Worm (Caenorhabditis elegans) whole organism, young adult: ENCODE data around the gene srh-308.

Experiments
- B0261.1 ChIP-seq: sonication (generic microtip); optimal IDR thresholded peaks from 2 replicates; lab custom pipeline; 2016; ENCODE audit warnings: mild to moderate bottlenecking, missing genetic modification characterization, moderate library complexity, missing compliant biosample characterization
- B0336.3 ChIP-seq: fragments of 200-800 bp; sonication (Bioruptor generic); IDR thresholded peaks from 2 replicates; pipeline ENCODE4 v1.3.6; 2022; ENCODE audit warnings: missing genetic modification characterization, missing compliant biosample characterization
- C06A6.2 ChIP-seq: fragments of 200-800 bp; sonication (Bioruptor generic); conservative IDR thresholded peaks from 2 replicates; pipeline ENCODE4 v1.3.6; 2022; ENCODE audit warnings: missing genetic modification characterization, missing compliant biosample characterization
- C17E4.6 ChIP-seq: fragments of 200-800 bp; sonication (Bioruptor generic); IDR thresholded peaks from 2 replicates; pipeline ENCODE4 v1.3.6; 2022; ENCODE audit warnings: missing genetic modification reagents, missing genetic modification characterization, missing compliant biosample characterization
- F33H1.4 ChIP-seq: fragments of 200-800 bp; sonication (Bioruptor generic); IDR thresholded peaks from 2 replicates; pipeline ENCODE4 v1.3.6; 2022; ENCODE audit warnings: missing genetic modification reagents, missing genetic modification characterization, missing compliant biosample characterization
- F57A8.1 ChIP-seq: fragments of 200-800 bp; sonication (Bioruptor generic); optimal IDR thresholded peaks from 2 replicates; lab custom pipeline; 2018; ENCODE audit warnings: mild to moderate bottlenecking, missing genetic modification characterization, moderate library complexity, missing compliant biosample characterization
- F57C9.4 ChIP-seq: sonication (generic microtip); optimal IDR thresholded peaks from 2 replicates; lab custom pipeline; 2017; ENCODE audit warnings: mild to moderate bottlenecking, missing genetic modification characterization, missing compliant biosample characterization
- K11D2.4 ChIP-seq: fragments of 200-800 bp; sonication (Bioruptor generic); IDR thresholded peaks from 2 replicates; pipeline ENCODE4 v1.3.6; 2022; ENCODE audit warnings: missing genetic modification reagents, missing genetic modification characterization, missing compliant biosample characterization
- T26A5.8 ChIP-seq: sonication (generic microtip); optimal IDR thresholded peaks from 2 replicates; lab custom pipeline; 2016; ENCODE audit warnings: missing genetic modification characterization, missing compliant biosample characterization
- Y53F4B.3 ChIP-seq: fragments of 200-800 bp; sonication (Bioruptor generic); IDR thresholded peaks from 2 replicates; pipeline ENCODE4 v1.3.6; 2022; ENCODE audit warnings: missing genetic modification reagents, missing genetic modification characterization, missing compliant biosample characterization
- akir-1 ChIP-seq: fragments of 200-800 bp; sonication (Bioruptor generic); optimal IDR thresholded peaks from 2 replicates; lab custom pipeline; 2018; ENCODE audit warnings: mild to moderate bottlenecking, missing genetic modification characterization, moderate library complexity, missing compliant biosample characterization
- ama-1 ChIP-seq, 3 experiments: fragments of 150-350 bp in 1 of 3; sonication (generic microtip) in 2 of 3; optimal IDR thresholded peaks; 2 replicates each; lab custom pipeline; 2014 to 2018; ENCODE audit warnings: missing biosample characterization in 2 of 3, missing genetic modification characterization in 2 of 3, missing genetic modification reagents in 2 of 3
- aptf-3 ChIP-seq: fragments of 200-800 bp; sonication (Bioruptor generic); IDR thresholded peaks from 2 replicates; pipeline ENCODE4 v1.3.6; 2022; ENCODE audit warnings: missing genetic modification characterization, missing compliant biosample characterization
- atf-7 ChIP-seq: sonication (generic microtip); optimal IDR thresholded peaks from 2 replicates; lab custom pipeline; 2017; ENCODE audit warnings: mild to moderate bottlenecking, missing genetic modification characterization, missing compliant biosample characterization
- attf-3 ChIP-seq: fragments of 200-800 bp; sonication (Bioruptor generic); conservative IDR thresholded peaks from 2 replicates; pipeline ENCODE4 v1.3.6; 2022; ENCODE audit warnings: missing genetic modification reagents, missing genetic modification characterization, missing compliant biosample characterization
- bed-1 ChIP-seq: fragments of 200-800 bp; sonication (Bioruptor generic); IDR thresholded peaks from 2 replicates; pipeline ENCODE4 v1.3.6; 2022; ENCODE audit warnings: missing genetic modification reagents, missing genetic modification characterization, missing compliant biosample characterization
- bed-2 ChIP-seq: fragments of 200-800 bp; sonication (Bioruptor generic); IDR thresholded peaks from 2 replicates; pipeline ENCODE4 v1.3.6; 2022; ENCODE audit warnings: missing genetic modification reagents, missing genetic modification characterization, missing compliant biosample characterization
- ceh-100 ChIP-seq: fragments of 200-800 bp; sonication (Bioruptor generic); IDR thresholded peaks from 2 replicates; pipeline ENCODE4 v1.3.6; 2022; ENCODE audit warnings: missing genetic modification reagents, missing genetic modification characterization, missing compliant biosample characterization
- ceh-40 ChIP-seq: fragments of 200-800 bp; sonication (Bioruptor generic); IDR thresholded peaks from 2 replicates; pipeline ENCODE4 v1.3.6; 2022; ENCODE audit warnings: missing genetic modification characterization, missing compliant biosample characterization
- ceh-58 ChIP-seq: fragments of 200-800 bp; sonication (Bioruptor generic); IDR thresholded peaks from 2 replicates; pipeline ENCODE4 v1.3.6; 2022; ENCODE audit warnings: missing genetic modification characterization, missing compliant biosample characterization
- ceh-91 ChIP-seq: fragments of 200-800 bp; sonication (Bioruptor generic); IDR thresholded peaks from 2 replicates; pipeline ENCODE4 v1.3.6; 2022; ENCODE audit warnings: missing genetic modification reagents, missing genetic modification characterization, missing compliant biosample characterization
- die-1 ChIP-seq: sonication (generic microtip); optimal IDR thresholded peaks from 2 replicates; lab custom pipeline; 2016; ENCODE audit warnings: missing genotype, mild to moderate bottlenecking, missing genetic modification characterization, missing compliant biosample characterization
- dpl-1 ChIP-seq: fragments of 150-350 bp; optimal IDR thresholded peaks from 2 replicates; lab custom pipeline; 2014; ENCODE audit warnings: missing biosample characterization, missing genetic modification reagents, missing genetic modification characterization
- efl-1 ChIP-seq: fragments of 150-350 bp; optimal IDR thresholded peaks from 2 replicates; lab custom pipeline; 2014; ENCODE audit warnings: missing biosample characterization, missing genetic modification reagents, missing genetic modification characterization
- hlh-12 ChIP-seq: sonication (generic microtip); optimal IDR thresholded peaks from 2 replicates; lab custom pipeline; 2016; ENCODE audit warnings: missing genetic modification characterization, missing compliant biosample characterization
- hmg-1.2 ChIP-seq: fragments of 200-800 bp; sonication (Bioruptor generic); IDR thresholded peaks from 2 replicates; pipeline ENCODE4 v1.3.6; 2022; ENCODE audit warnings: missing genetic modification reagents, missing genetic modification characterization, missing compliant biosample characterization
- hmg-20 ChIP-seq: fragments of 200-800 bp; sonication (Bioruptor generic); IDR thresholded peaks from 2 replicates; pipeline ENCODE4 v1.3.6; 2022; ENCODE audit warnings: missing genetic modification reagents, missing genetic modification characterization, missing compliant biosample characterization
- hrde-1 ChIP-seq: sonication (generic microtip); optimal IDR thresholded peaks from 2 replicates; lab custom pipeline; 2016; ENCODE audit warnings: missing genetic modification characterization, mild to moderate bottlenecking, missing compliant biosample characterization, moderate library complexity, missing genotype, missing genetic modification reagents, borderline replicate concordance
- lin-26 ChIP-seq: fragments of 200-800 bp; sonication (Bioruptor generic); IDR thresholded peaks from 2 replicates; pipeline ENCODE4 v1.3.6; 2022; ENCODE audit warnings: missing genetic modification reagents, missing genetic modification characterization, missing compliant biosample characterization
- lsl-1 ChIP-seq: fragments of 200-800 bp; sonication (Bioruptor generic); optimal IDR thresholded peaks from 2 replicates; lab custom pipeline; 2018; ENCODE audit warnings: mild to moderate bottlenecking, missing genetic modification characterization, moderate library complexity, missing compliant biosample characterization
- madf-6 ChIP-seq: fragments of 200-800 bp; sonication (Bioruptor generic); IDR thresholded peaks from 2 replicates; pipeline ENCODE4 v1.3.6; 2022; ENCODE audit warnings: missing genetic modification reagents, missing genetic modification characterization, missing compliant biosample characterization
- madf-8 ChIP-seq: fragments of 200-800 bp; sonication (Bioruptor generic); conservative IDR thresholded peaks from 2 replicates; pipeline ENCODE4 v1.3.6; 2022; ENCODE audit warnings: missing genetic modification reagents, missing genetic modification characterization, missing compliant biosample characterization
- mel-28 ChIP-seq: sonication (generic microtip); optimal IDR thresholded peaks from 2 replicates; lab custom pipeline; 2016; ENCODE audit warnings: borderline replicate concordance, mild to moderate bottlenecking, missing genetic modification characterization, missing compliant biosample characterization
- mes-4 ChIP-seq: sonication (generic microtip); optimal IDR thresholded peaks from 2 replicates; lab custom pipeline; 2016; ENCODE audit warnings: missing genotype, missing genetic modification characterization, missing compliant biosample characterization
- nhr-179 ChIP-seq: sonication (generic microtip); optimal IDR thresholded peaks from 2 replicates; lab custom pipeline; 2016; ENCODE audit warnings: mild to moderate bottlenecking, missing genetic modification characterization, missing compliant biosample characterization
- nhr-27 ChIP-seq: fragments of 200-800 bp; sonication (Bioruptor generic); optimal IDR thresholded peaks from 2 replicates; lab custom pipeline; 2018; ENCODE audit warnings: mild to moderate bottlenecking, missing genetic modification characterization, moderate library complexity, missing compliant biosample characterization
- nhr-80 ChIP-seq: sonication (generic microtip); optimal IDR thresholded peaks from 2 replicates; lab custom pipeline; 2016; ENCODE audit warnings: missing genetic modification characterization, missing compliant biosample characterization
- rcor-1 ChIP-seq: fragments of 200-800 bp; sonication (Bioruptor generic); IDR thresholded peaks from 2 replicates; pipeline ENCODE4 v1.3.6; 2022; ENCODE audit warnings: missing genetic modification reagents, missing genetic modification characterization, missing compliant biosample characterization
- rec-8 ChIP-seq, 2 experiments: sonication (generic microtip); optimal IDR thresholded peaks; 2 replicates each; lab custom pipeline; 2016; ENCODE audit warnings: mild to moderate bottlenecking in 2 of 2, missing genetic modification characterization in 2 of 2, missing genetic modification reagents in 2 of 2, missing genotype in 2 of 2, missing biosample characterization in 1 of 2, missing compliant biosample characterization in 1 of 2, moderate library complexity in 1 of 2
- snpc-1.3 ChIP-seq: sonication (generic microtip); optimal IDR thresholded peaks from 2 replicates; lab custom pipeline; 2017; ENCODE audit warnings: missing genetic modification characterization, mild to moderate bottlenecking, missing compliant biosample characterization, antibody characterized with exemption, moderate library complexity, missing genotype, missing genetic modification reagents; ENCODE audit not compliant: insufficient read depth
- somi-1 ChIP-seq: fragments of 200-800 bp; sonication (Bioruptor generic); optimal IDR thresholded peaks from 2 replicates; lab custom pipeline; 2018; ENCODE audit warnings: mild to moderate bottlenecking, missing genetic modification characterization, missing compliant biosample characterization
- sptf-2 ChIP-seq: fragments of 200-800 bp; sonication (Bioruptor generic); optimal IDR thresholded peaks from 2 replicates; lab custom pipeline; 2018; ENCODE audit warnings: mild to moderate bottlenecking, missing genetic modification characterization, missing compliant biosample characterization
- tbx-9 ChIP-seq: sonication (generic microtip); optimal IDR thresholded peaks from 2 replicates; lab custom pipeline; 2016; ENCODE audit warnings: borderline replicate concordance, missing genetic modification characterization, inconsistent platforms, missing compliant biosample characterization
- tlf-1 ChIP-seq: fragments of 200-800 bp; sonication (Bioruptor generic); optimal IDR thresholded peaks from 2 replicates; lab custom pipeline; 2018; ENCODE audit warnings: mild to moderate bottlenecking, missing genetic modification characterization, missing compliant biosample characterization
- xnd-1 ChIP-seq: sonication (generic microtip); optimal IDR thresholded peaks from 2 replicates; lab custom pipeline; 2016; ENCODE audit warnings: missing genotype, missing genetic modification reagents, missing genetic modification characterization, missing compliant biosample characterization
- ztf-18 ChIP-seq: sonication (generic microtip); optimal IDR thresholded peaks from 2 replicates; lab custom pipeline; 2016; ENCODE audit warnings: missing genotype, mild to moderate bottlenecking, missing genetic modification characterization, missing compliant biosample characterization
- ztf-22 ChIP-seq: fragments of 200-800 bp; sonication (Bioruptor generic); optimal IDR thresholded peaks from 2 replicates; lab custom pipeline; 2018; ENCODE audit warnings: mild to moderate bottlenecking, missing genetic modification characterization, moderate library complexity, missing compliant biosample characterization
- ztf-25 ChIP-seq: fragments of 200-800 bp; sonication (Bioruptor generic); IDR thresholded peaks from 2 replicates; pipeline ENCODE4 v1.3.6; 2022; ENCODE audit warnings: missing genetic modification reagents, missing genetic modification characterization, missing compliant biosample characterization

Gene srh-308

ce11 chrV:14028256-14028743 lies 10.9 kb upstream of the srh-308 start (continued):
- TF ChIP-seq rec-8 (tag; optimal IDR thresholded peaks at IDR 0.05; lab: Kevin White, UChicago) (peak; percentile 3 to 44), mel-28 (tag; lab: Kevin White, UChicago) (no peak), sptf-2 (GFP tag; lab: Kevin White, UChicago) (peak; percentile 88), madf-8 (GFP tag; lab: Robert Waterston, UW) (peak; percentile 44), T26A5.8 (no peak), madf-6 (peak; percentile 81), C17E4.6 (peak; percentile 74), attf-3 (GFP tag; lab: Robert Waterston, UW) (no peak), aptf-3 (GFP tag; lab: Robert Waterston, UW) (0 out of 2 replicates have a peak, but pooled peaks have one; percentile 52), tlf-1 (GFP tag; lab: Kevin White, UChicago) (peak; percentile 19), K11D2.4 (GFP tag; lab: Robert Waterston, UW) (peak; percentile 52; the same call in 1 of the 2 replicates), B0261.1 (tag; lab: Kevin White, UChicago) (peak; percentile 20), ama-1 (optimal IDR thresholded peaks at IDR 0.05; lab: Kevin White, UChicago) (peak; percentile 84), ama-1 (GFP tag; optimal IDR thresholded peaks at IDR 0.05; lab: Kevin White, UChicago) (no peak), ztf-25 (no peak), hlh-12 (no peak), akir-1 (GFP tag; lab: Kevin White, UChicago) (no peak), F57C9.4 (tag; lab: Kevin White, UChicago) (no peak), tbx-9 (tag; lab: Kevin White, UChicago) (no peak), nhr-80 (tag; lab: Kevin White, UChicago) (peak; percentile 34), ceh-58 (no peak), hrde-1 (tag; lab: Kevin White, UChicago) (peak; percentile 84), bed-2 (GFP tag; lab: Robert Waterston, UW) (no peak), F57A8.1 (no peak), lsl-1 (GFP tag; lab: Kevin White, UChicago) (peak; percentile 64), ztf-18 (tag; lab: Kevin White, UChicago) (peak; percentile 52), die-1 (tag; lab: Kevin White, UChicago) (no peak), F33H1.4 (peak; percentile 66), ztf-22 (GFP tag; lab: Kevin White, UChicago) (no peak), ceh-40 (GFP tag; lab: Robert Waterston, UW) (no peak), hmg-20 (GFP tag; lab: Robert Waterston, UW) (peak; percentile 43; the same call in 1 of the 2 replicates), mes-4 (tag; lab: Kevin White, UChicago) (peak; percentile 6), snpc-1.3 (tag; lab: Kevin White, UChicago) (peak; percentile 22), somi-1 (GFP tag; lab: Kevin White, UChicago) (no peak), nhr-179 (tag; lab: Kevin White, UChicago) (peak; percentile 55), ceh-100 (GFP tag; lab: Robert Waterston, UW) (peak; percentile 84), bed-1 (GFP tag; lab: Robert Waterston, UW) (no peak), xnd-1 (peak; percentile 42), atf-7 (tag; lab: Kevin White, UChicago) (peak; percentile 26), B0336.3 (GFP tag; lab: Robert Waterston, UW) (peak; percentile 94), Y53F4B.3 (GFP tag; lab: Robert Waterston, UW) (peak; percentile 57), hmg-1.2 (peak; percentile 97), nhr-27 (tag; lab: Kevin White, UChicago) (no peak), lin-26 (GFP tag; lab: Robert Waterston, UW) (peak; percentile 80), efl-1 (GFP tag; lab: Kevin White, UChicago) (peak; percentile 15), C06A6.2 (GFP tag; lab: Robert Waterston, UW) (0 out of 2 replicates have a peak, but pooled peaks have one; percentile 20), dpl-1 (GFP tag; lab: Kevin White, UChicago) (no peak), rcor-1 (peak; percentile 89), ceh-91 (GFP tag; lab: Robert Waterston, UW) (peak; percentile 54)
